Fruit fly (Drosophila melanogaster) whole organism, adult: ENCODE data around the gene CG5783.

Experiments used
- CG11617 ChIP-seq: fragments of 200-800 bp; sonication (Bioruptor generic); optimal IDR thresholded peaks from 2 replicates; lab custom pipeline; 2017; ENCODE audit warnings: mild to moderate bottlenecking, missing biosample characterization, missing genetic modification reagents, missing genetic modification characterization
- CG33017 ChIP-seq: fragments of 200-800 bp; sonication (Bioruptor generic); optimal IDR thresholded peaks from 2 replicates; lab custom pipeline; 2018; ENCODE audit warnings: missing biosample characterization, mild to moderate bottlenecking, missing genetic modification characterization, moderate library complexity
- CG7101 ChIP-seq: fragments of 200-800 bp; sonication (Bioruptor generic); optimal IDR thresholded peaks from 2 replicates; lab custom pipeline; 2018; ENCODE audit warnings: missing biosample characterization, mild to moderate bottlenecking, missing genetic modification characterization, moderate library complexity
- Clk ChIP-seq: fragments of 200-800 bp; sonication (Bioruptor generic); optimal IDR thresholded peaks from 2 replicates; lab custom pipeline; 2017; ENCODE audit warnings: missing biosample characterization, missing genetic modification characterization
- Crg-1 ChIP-seq: fragments of 200-800 bp; sonication (Bioruptor generic); optimal IDR thresholded peaks from 2 replicates; lab custom pipeline; 2016; ENCODE audit warnings: missing biosample characterization, missing genetic modification characterization
- bab1 ChIP-seq: fragments of 200-800 bp; sonication (Bioruptor generic); optimal IDR thresholded peaks from 3 replicates; lab custom pipeline; 2019; ENCODE audit warnings: missing biosample characterization, mild to moderate bottlenecking, missing genetic modification characterization, moderate library complexity
- cnc ChIP-seq, 2 experiments: fragments of >200 bp; optimal IDR thresholded peaks; 2 replicates each; lab custom pipeline; 2017
- kay ChIP-seq: fragments of 200-800 bp; sonication (Bioruptor generic); peaks from one replicate; lab custom pipeline; 2016; ENCODE audit warnings: missing biosample characterization, missing genetic modification characterization, borderline replicate concordance
- pad ChIP-seq: fragments of 200-800 bp; sonication (Bioruptor generic); optimal IDR thresholded peaks from 3 replicates; lab custom pipeline; 2017; ENCODE audit warnings: missing biosample characterization, missing genetic modification characterization, mild to moderate bottlenecking, moderate library complexity, missing genetic modification reagents
- tj ChIP-seq: fragments of 200-800 bp; sonication (Bioruptor generic); optimal IDR thresholded peaks from 3 replicates; lab custom pipeline; 2017; ENCODE audit warnings: missing biosample characterization, mild to moderate bottlenecking, missing genetic modification characterization, moderate library complexity
- toe ChIP-seq: fragments of 200-800 bp; sonication (Bioruptor generic); optimal IDR thresholded peaks from 2 replicates; lab custom pipeline; 2016; ENCODE audit warnings: missing biosample characterization, missing genetic modification characterization

DNA sequence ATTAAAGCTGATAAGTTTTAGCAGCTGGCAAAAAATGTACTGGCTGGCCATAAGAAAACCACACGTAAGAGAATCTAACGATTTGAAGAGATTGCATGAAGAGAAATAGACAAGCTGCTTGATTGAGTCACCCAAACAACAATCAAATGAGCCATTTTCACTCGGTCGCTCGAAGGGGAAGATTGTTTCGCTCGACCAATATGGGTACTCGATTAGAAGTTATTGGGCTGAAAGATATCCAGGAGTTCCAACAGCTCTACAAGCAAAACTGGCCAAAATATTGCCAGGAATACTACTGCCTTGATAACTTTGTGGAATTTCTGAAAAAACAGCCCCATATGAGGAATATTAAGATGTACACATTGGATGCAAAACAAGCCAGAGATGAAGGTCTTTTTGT lies at the start of gene CG5783:
- TF ChIP-seq kay (no peak), Crg-1 (GFP tag; lab: Kevin White, UChicago) (no peak), CG33017 (tag; lab: Kevin White, UChicago) (no peak), pad (GFP tag; lab: Kevin White, UChicago) (peak; percentile 89), cnc (optimal IDR thresholded peaks at IDR 0.05; lab: Kevin White, UChicago) (no peak), CG11617 (GFP tag; lab: Kevin White, UChicago) (no peak), tj (GFP tag; lab: Kevin White, UChicago) (no peak), toe (GFP tag; lab: Kevin White, UChicago) (no peak), bab1 (GFP tag; lab: Kevin White, UChicago) (no peak), Clk (GFP tag; lab: Kevin White, UChicago) (no peak), CG7101 (tag; lab: Kevin White, UChicago) (no peak)
